Worm (Caenorhabditis elegans): ENCODE data around the gene rog-1.

rog-1 gene

DNA sequence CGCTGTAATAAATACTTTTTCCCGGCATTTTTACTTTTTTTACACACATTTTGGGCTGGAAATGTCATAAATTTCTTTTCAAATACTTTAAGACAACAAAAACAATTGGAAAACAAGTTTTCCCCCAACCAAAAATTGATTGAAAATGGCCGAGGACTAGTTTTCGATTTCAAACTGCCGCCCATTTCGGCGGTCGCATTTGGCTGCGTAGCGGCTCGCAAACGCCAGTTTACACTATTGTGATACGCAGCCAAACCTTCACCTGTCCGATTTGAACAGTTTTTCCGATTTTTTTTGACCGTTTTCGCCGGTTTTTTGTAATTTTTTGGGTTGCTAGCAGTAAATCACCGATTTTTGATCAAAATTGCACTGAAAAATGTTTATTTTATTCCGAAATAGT is 54.4 kb downstream of the rog-1 start:
- TF ChIP-seq madf-6 (GFP tag; IDR thresholded peaks at IDR 0.05) = peak; percentile 92
- TF ChIP-seq sptf-2 (GFP tag; optimal IDR thresholded peaks at IDR 0.05) = peak; percentile 30
- TF ChIP-seq ets-4 (GFP tag; optimal IDR thresholded peaks at IDR 0.05) = no peak
- TF ChIP-seq lin-54 (GFP tag; optimal IDR thresholded peaks at IDR 0.05) = peak; percentile 100
- peak; percentile 20 for TF ChIP-seq nhr-27 (tag; optimal IDR thresholded peaks at IDR 0.05)
- peak; percentile 96 for TF ChIP-seq K12H6.12 (tag; optimal IDR thresholded peaks at IDR 0.05)
- peak; percentile 66 for TF ChIP-seq T26A5.8 (tag; optimal IDR thresholded peaks at IDR 0.05)
- no peak for TF ChIP-seq ceh-40 (GFP tag; IDR thresholded peaks at IDR 0.05)
- peak; percentile 99 for TF ChIP-seq attf-5 (GFP tag; optimal IDR thresholded peaks at IDR 0.05)
- peak; percentile 97 for TF ChIP-seq pha-4 (tag; optimal IDR thresholded peaks at IDR 0.05)
- TF ChIP-seq madf-10 (tag; optimal IDR thresholded peaks at IDR 0.05) = peak; percentile 77
- peak; percentile 97 for TF ChIP-seq pbrm-1 (GFP tag; IDR thresholded peaks at IDR 0.05)
- TF ChIP-seq repo-1 (tag; optimal IDR thresholded peaks at IDR 0.05) = peak; percentile 93
- peak; percentile 76; the same call in 1 of the 2 replicates for TF ChIP-seq Y79H2A.3 (GFP tag; conservative IDR thresholded peaks at IDR 0.05)
- peak; percentile 40 for TF ChIP-seq die-1 (tag; optimal IDR thresholded peaks at IDR 0.05)
- peak; percentile 96 for TF ChIP-seq madf-3 (GFP tag; IDR thresholded peaks at IDR 0.05)
- peak; percentile 90 for TF ChIP-seq let-526 (GFP tag; IDR thresholded peaks at IDR 0.05)
- TF ChIP-seq ceh-27 (GFP tag; optimal IDR thresholded peaks at IDR 0.05) = peak; percentile 98
- peak; percentile 96 for TF ChIP-seq nfyb-1 (GFP tag; IDR thresholded peaks at IDR 0.05)
- no peak for TF ChIP-seq rec-8 (tag; optimal IDR thresholded peaks at IDR 0.05)
- peak; percentile 97 for TF ChIP-seq D2030.7 (GFP tag; IDR thresholded peaks at IDR 0.05)
- TF ChIP-seq F57C9.4 (tag; optimal IDR thresholded peaks at IDR 0.05) = peak; percentile 73
- peak; percentile 73 for TF ChIP-seq ztf-18 (tag; optimal IDR thresholded peaks at IDR 0.05)
- TF ChIP-seq nfya-2 (GFP tag; IDR thresholded peaks at IDR 0.05) = no peak
- TF ChIP-seq bed-2 (GFP tag; IDR thresholded peaks at IDR 0.05) = peak; percentile 67; the same call in 1 of the 2 replicates
- peak; percentile 97 for TF ChIP-seq F23B12.7 (tag; optimal IDR thresholded peaks at IDR 0.05; ENCODE audit: insufficient read depth)
- peak; percentile 87 for TF ChIP-seq C17E4.6 (GFP tag; IDR thresholded peaks at IDR 0.05)
- TF ChIP-seq ztf-26 (tag; optimal IDR thresholded peaks at IDR 0.05) = peak; percentile 96
- peak; percentile 79; the same call in 1 of the 2 replicates for TF ChIP-seq hmg-20 (GFP tag; IDR thresholded peaks at IDR 0.05)
- peak; percentile 57 for TF ChIP-seq ceh-79 (tag; optimal IDR thresholded peaks at IDR 0.05)
- TF ChIP-seq zfh-2 (GFP tag; conservative IDR thresholded peaks at IDR 0.05) = peak; percentile 84
- TF ChIP-seq ekl-4 (GFP tag; IDR thresholded peaks at IDR 0.05) = peak; percentile 97
- TF ChIP-seq ztf-28 (GFP tag; IDR thresholded peaks at IDR 0.05) = peak; percentile 94
- no peak for TF ChIP-seq mxl-1 (tag; optimal IDR thresholded peaks at IDR 0.05)
- peak; percentile 88 for TF ChIP-seq ZK185.1 (tag; optimal IDR thresholded peaks at IDR 0.05; ENCODE audit: poor library complexity, severe bottlenecking)
- TF ChIP-seq nhr-90 (tag; optimal IDR thresholded peaks at IDR 0.05) = peak; percentile 72
- TF ChIP-seq unc-62 (GFP tag; optimal IDR thresholded peaks at IDR 0.05) = peak; percentile 66
- TF ChIP-seq Y95B8A.8 (GFP tag; IDR thresholded peaks at IDR 0.05) = peak; percentile 97
- peak; percentile 95 for TF ChIP-seq mcd-1 (GFP tag; IDR thresholded peaks at IDR 0.05)
- TF ChIP-seq ccch-3 (GFP tag; optimal IDR thresholded peaks at IDR 0.05) = no peak
- TF ChIP-seq zim-3 (tag; optimal IDR thresholded peaks at IDR 0.05) = peak; percentile 95
- peak; percentile 80; the same call in 1 of the 2 replicates for TF ChIP-seq cebp-2 (GFP tag; IDR thresholded peaks at IDR 0.05)
- peak; percentile 93 for TF ChIP-seq egl-44 (GFP tag; IDR thresholded peaks at IDR 0.05)
- TF ChIP-seq tbp1 (GFP tag; optimal IDR thresholded peaks at IDR 0.05) = peak; percentile 77
- peak; percentile 92 for TF ChIP-seq snpc-3.4 (tag; optimal IDR thresholded peaks at IDR 0.05)
- TF ChIP-seq nhr-120 (GFP tag; IDR thresholded peaks at IDR 0.05) = no peak
- TF ChIP-seq bed-1 (GFP tag; IDR thresholded peaks at IDR 0.05) = no peak
- TF ChIP-seq B0336.3 (GFP tag; IDR thresholded peaks at IDR 0.05) = peak; percentile 98
- TF ChIP-seq efl-1 (GFP tag; optimal IDR thresholded peaks at IDR 0.05) = peak; percentile 92
